Worm (Caenorhabditis elegans) whole organism, young adult: Measurements from ENCODE around the gene pho-13.

ENCODE experiments used
- K12H6.12 ChIP-seq: fragments of 200-800 bp; sonication (Bioruptor generic); optimal IDR thresholded peaks from 2 replicates; lab custom pipeline; 2018; ENCODE audit warnings: mild to moderate bottlenecking, missing genetic modification characterization, missing compliant biosample characterization
- nhr-90 ChIP-seq: sonication (generic microtip); optimal IDR thresholded peaks from 2 replicates; lab custom pipeline; 2016; ENCODE audit warnings: missing genotype, mild to moderate bottlenecking, missing genetic modification characterization, missing compliant biosample characterization

DNA sequence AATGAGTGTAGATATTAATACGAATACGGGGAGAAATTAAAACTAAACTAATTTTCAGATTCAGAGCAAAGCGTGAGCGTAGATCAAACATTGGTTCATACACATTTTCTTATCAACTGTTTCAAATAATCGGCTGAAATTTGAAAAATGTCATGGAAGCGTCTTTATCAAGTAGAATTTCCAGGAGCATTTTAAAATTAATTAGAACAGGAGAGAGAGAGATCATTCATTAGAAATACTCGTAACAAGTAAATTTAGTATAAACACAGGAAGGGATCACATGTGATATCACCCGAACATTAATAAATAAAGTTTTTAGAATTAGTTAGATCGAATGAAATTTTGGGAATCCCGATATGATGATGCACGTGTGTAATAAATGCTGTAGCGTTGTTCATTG, at the start of gene pho-13:
- TF ChIP-seq nhr-90 (no peak), K12H6.12 (tag; lab: Kevin White, UChicago) (no peak)
